Worm (Caenorhabditis elegans): Measurements from ENCODE around the gene C53D6.10.
A peak's percentile ranks its signal among the peaks of the same experiment; 100 is the strongest.

Gene C53D6.10

ce11 chrIV:9005310-9005709 is 28.9 kb downstream of the C53D6.10 start, which contains the start of gene unc-129:
Gene unc-129 (minus strand): TSS chrIV:9005410.
- TF ChIP-seq nhr-6 (tag; optimal IDR thresholded peaks at IDR 0.05): no peak
- TF ChIP-seq fos-1 (tag; optimal IDR thresholded peaks at IDR 0.05): no peak
- TF ChIP-seq sdz-12 (GFP tag; optimal IDR thresholded peaks at IDR 0.05): no peak
- TF ChIP-seq unc-62 (GFP tag; optimal IDR thresholded peaks at IDR 0.05 in 1 of 2): peak in 1 of 2 experiments; percentile 69
- TF ChIP-seq unc-62 (tag; optimal IDR thresholded peaks at IDR 0.05): no peak
- no peak for TF ChIP-seq duxl-1 (tag; optimal IDR thresholded peaks at IDR 0.05; ENCODE audit: poor library complexity)
- no peak for TF ChIP-seq zip-11 (GFP tag; IDR thresholded peaks at IDR 0.05)
- no peak for TF ChIP-seq snpc-4 (tag; optimal IDR thresholded peaks at IDR 0.05)
- no peak for TF ChIP-seq mdt-29 (GFP tag; IDR thresholded peaks at IDR 0.05)

- TF ChIP-seq hlh-30 (tag; optimal IDR thresholded peaks at IDR 0.05; ENCODE audit: insufficient read depth) (no peak), F37D6.2 (tag; optimal IDR thresholded peaks at IDR 0.05) (no peak), ceh-20 (GFP tag; IDR thresholded peaks at IDR 0.05) (no peak)
These were observed 31.6 kb downstream of the C53D6.10 start, which contains the start of gene C53D6.8 for ce11 chrIV:9002636-9003035. Gene C53D6.8 (minus strand): TSS chrIV:9002736.

- TF ChIP-seq daf-12 (tag; optimal IDR thresholded peaks at IDR 0.05) (no peak), dmd-8 (GFP tag; IDR thresholded peaks at IDR 0.05) (no peak), zfp-3 (GFP tag; conservative IDR thresholded peaks at IDR 0.05) (no peak), ceh-32 (tag; optimal IDR thresholded peaks at IDR 0.05; ENCODE audit: poor library complexity) (no peak), ceh-20 (GFP tag; IDR thresholded peaks at IDR 0.05) (no peak), nhr-10 (tag; optimal IDR thresholded peaks at IDR 0.05) (no peak), lin-1 (GFP tag; IDR thresholded peaks at IDR 0.05) (no peak), dpl-1 (GFP tag; optimal IDR thresholded peaks at IDR 0.05) (no peak), lsy-2 (tag; optimal IDR thresholded peaks at IDR 0.05) (no peak), pqm-1 (tag; optimal IDR thresholded peaks at IDR 0.05) (no peak), nhr-237 (tag; optimal IDR thresholded peaks at IDR 0.05) (no peak), F37D6.2 (tag; optimal IDR thresholded peaks at IDR 0.05) (no peak), zip-2 (tag; optimal IDR thresholded peaks at IDR 0.05) (no peak), ceh-62 (tag; optimal IDR thresholded peaks at IDR 0.05) (no peak), set-16 (GFP tag; IDR thresholded peaks at IDR 0.05) (no peak), zip-11 (GFP tag; IDR thresholded peaks at IDR 0.05) (no peak), nhr-102 (tag; optimal IDR thresholded peaks at IDR 0.05) (peak; percentile 32), snpc-1.2 (GFP tag; IDR thresholded peaks at IDR 0.05) (peak; percentile 90), F49E8.2 (tag; optimal IDR thresholded peaks at IDR 0.05; ENCODE audit: borderline replicate concordance) (peak; percentile 68), aha-1 (tag) (peak; percentile 69), aly-2 (tag; optimal IDR thresholded peaks at IDR 0.05) (no peak), lin-39 (tag; optimal IDR thresholded peaks at IDR 0.05) (no peak), daf-8 (GFP tag; IDR thresholded peaks at IDR 0.05) (no peak), dve-1 (tag; optimal IDR thresholded peaks at IDR 0.05; ENCODE audit: insufficient read depth) (peak; percentile 36), nhr-111 (GFP tag; optimal IDR thresholded peaks at IDR 0.05) (no peak), snpc-4 (tag; optimal IDR thresholded peaks at IDR 0.05) (peak; percentile 40)
These were observed 33.1 kb downstream of the C53D6.10 start for ce11 chrIV:9001184-9001583.

ce11 chrIV:9000664-9001063 is 33.6 kb downstream of the C53D6.10 start:
- TF ChIP-seq set-16 (GFP tag; IDR thresholded peaks at IDR 0.05): no peak
- no peak for TF ChIP-seq mep-1 (tag; optimal IDR thresholded peaks at IDR 0.05)
- no peak for TF ChIP-seq T26A8.4 (GFP tag; IDR thresholded peaks at IDR 0.05)
- TF ChIP-seq zip-2 (tag; optimal IDR thresholded peaks at IDR 0.05): no peak
- no peak for TF ChIP-seq ctbp-1 (GFP tag; IDR thresholded peaks at IDR 0.05)
- no peak for TF ChIP-seq nhr-25 (tag; optimal IDR thresholded peaks at IDR 0.05; ENCODE audit: borderline replicate concordance, insufficient read depth)
- no peak for TF ChIP-seq duxl-1 (tag; optimal IDR thresholded peaks at IDR 0.05; ENCODE audit: poor library complexity)
- TF ChIP-seq mes-2 (tag; optimal IDR thresholded peaks at IDR 0.05; ENCODE audit: poor library complexity, severe bottlenecking): no peak
- no peak for TF ChIP-seq ztf-7 (tag; optimal IDR thresholded peaks at IDR 0.05)
- no peak for TF ChIP-seq fos-1 (tag; optimal IDR thresholded peaks at IDR 0.05)
- no peak for TF ChIP-seq nhr-41 (GFP tag; IDR thresholded peaks at IDR 0.05)
